Worm (Caenorhabditis elegans) whole organism, L2 larva: ENCODE data around the gene C55C3.8.

Experiments
- C34F6.9 ChIP-seq: fragments of 150-350 bp; optimal IDR thresholded peaks from 2 replicates; lab custom pipeline; 2014; ENCODE audit warnings: missing biosample characterization, missing genetic modification characterization
- F13H6.1 ChIP-seq: sonication (generic microtip); optimal IDR thresholded peaks from 2 replicates; lab custom pipeline; 2016; ENCODE audit warnings: missing genetic modification characterization, missing compliant biosample characterization
- R02D3.7 ChIP-seq: fragments of 150-350 bp; optimal IDR thresholded peaks from 2 replicates; lab custom pipeline; 2014; ENCODE audit warnings: missing biosample characterization, missing genetic modification characterization
- Y55F3AM.14 ChIP-seq: fragments of 200-800 bp; sonication (Bioruptor generic); optimal IDR thresholded peaks from 2 replicates; lab custom pipeline; 2018; ENCODE audit warnings: mild to moderate bottlenecking, missing genetic modification characterization, missing compliant biosample characterization
- ceh-16 ChIP-seq: fragments of 150-350 bp; optimal IDR thresholded peaks from 2 replicates; lab custom pipeline; 2014; ENCODE audit warnings: missing biosample characterization, missing genetic modification characterization
- crh-2 ChIP-seq: sonication (generic microtip); optimal IDR thresholded peaks from 2 replicates; lab custom pipeline; 2017; ENCODE audit warnings: missing biosample characterization, missing genetic modification characterization
- dmd-4 ChIP-seq: sonication (generic microtip); optimal IDR thresholded peaks from 2 replicates; lab custom pipeline; 2017; ENCODE audit warnings: missing biosample characterization, missing genetic modification characterization
- egl-27 ChIP-seq: sonication (generic microtip); optimal IDR thresholded peaks from 3 replicates; lab custom pipeline; 2017; ENCODE audit warnings: missing biosample characterization, missing genetic modification reagents, missing genetic modification characterization
- elt-1 ChIP-seq: fragments of 150-350 bp; optimal IDR thresholded peaks from 2 replicates; lab custom pipeline; 2014; ENCODE audit warnings: missing biosample characterization, missing genetic modification characterization
- elt-3 ChIP-seq: sonication (generic microtip); optimal IDR thresholded peaks from 2 replicates; lab custom pipeline; 2017; ENCODE audit warnings: missing biosample characterization, missing genetic modification characterization
- fos-1 ChIP-seq: fragments of 150-350 bp; optimal IDR thresholded peaks from 2 replicates; lab custom pipeline; 2014; ENCODE audit warnings: missing biosample characterization, missing genetic modification characterization
- gmeb-1 ChIP-seq: fragments of 150-350 bp; optimal IDR thresholded peaks from 2 replicates; lab custom pipeline; 2014; ENCODE audit warnings: missing biosample characterization, missing genetic modification characterization
- lin-39 ChIP-seq: fragments of 150-350 bp; optimal IDR thresholded peaks from 2 replicates; lab custom pipeline; 2014; ENCODE audit warnings: missing biosample characterization, missing genetic modification reagents, missing genetic modification characterization
- lsy-2 ChIP-seq, 2 experiments: fragments of 150-350 bp in 1 of 2; sonication (generic microtip) in 1 of 2; optimal IDR thresholded peaks; 2 replicates each; lab custom pipeline; 2014 to 2017; ENCODE audit warnings: missing biosample characterization in 2 of 2, missing genetic modification characterization in 2 of 2
- mdl-1 ChIP-seq, 2 experiments: fragments of 150-350 bp in 1 of 2; sonication (generic microtip) in 1 of 2; optimal IDR thresholded peaks; 2 replicates each; lab custom pipeline; 2017; ENCODE audit warnings: missing biosample characterization in 2 of 2, missing genetic modification characterization in 2 of 2
- nhr-11 ChIP-seq: fragments of 150-350 bp; optimal IDR thresholded peaks from 2 replicates; lab custom pipeline; 2014; ENCODE audit warnings: missing biosample characterization, missing genetic modification characterization
- nhr-12 ChIP-seq: fragments of 150-350 bp; optimal IDR thresholded peaks from 2 replicates; lab custom pipeline; 2014; ENCODE audit warnings: missing biosample characterization, missing genetic modification characterization
- nhr-237 ChIP-seq: fragments of 150-350 bp; optimal IDR thresholded peaks from 2 replicates; lab custom pipeline; 2014; ENCODE audit warnings: missing biosample characterization, missing genetic modification characterization
- nhr-25 ChIP-seq: fragments of 150-350 bp; sonication (generic microtip); optimal IDR thresholded peaks from 3 replicates; lab custom pipeline; 2014; ENCODE audit warnings: missing biosample characterization, missing genetic modification characterization
- nhr-6 ChIP-seq: fragments of 150-350 bp; optimal IDR thresholded peaks from 2 replicates; lab custom pipeline; 2014; ENCODE audit warnings: missing biosample characterization, missing genetic modification characterization
- nhr-77 ChIP-seq: fragments of 150-350 bp; optimal IDR thresholded peaks from 2 replicates; lab custom pipeline; 2014; ENCODE audit warnings: missing biosample characterization, missing genetic modification characterization
- sem-4 ChIP-seq: fragments of 150-350 bp; optimal IDR thresholded peaks from 2 replicates; lab custom pipeline; 2014; ENCODE audit warnings: missing biosample characterization, missing genetic modification reagents, missing genetic modification characterization
- skn-1 ChIP-seq: sonication (generic microtip); optimal IDR thresholded peaks from 2 replicates; lab custom pipeline; 2017; ENCODE audit warnings: missing biosample characterization, missing genetic modification characterization
- sma-3 ChIP-seq: sonication (generic microtip); optimal IDR thresholded peaks from 2 replicates; lab custom pipeline; 2016; ENCODE audit warnings: missing genetic modification reagents, missing genetic modification characterization, missing compliant biosample characterization
- sma-9 ChIP-seq, 2 experiments: fragments of 150-350 bp in 1 of 2; sonication (generic microtip) in 1 of 2; optimal IDR thresholded peaks; 2 replicates each; lab custom pipeline; 2014 to 2016; ENCODE audit warnings: missing genetic modification characterization in 2 of 2, mild to moderate bottlenecking in 1 of 2, missing biosample characterization in 1 of 2, missing compliant biosample characterization in 1 of 2, missing genetic modification reagents in 1 of 2, moderate library complexity in 1 of 2
- unc-39 ChIP-seq: fragments of 150-350 bp; optimal IDR thresholded peaks from 2 replicates; lab custom pipeline; 2014; ENCODE audit warnings: missing biosample characterization, missing genetic modification characterization
- unc-55 ChIP-seq: fragments of 150-350 bp; sonication (generic microtip); optimal IDR thresholded peaks from 3 replicates; lab custom pipeline; 2014; ENCODE audit warnings: missing biosample characterization, missing genetic modification reagents, missing genetic modification characterization
- unc-62 ChIP-seq: fragments of 150-350 bp; optimal IDR thresholded peaks from 2 replicates; lab custom pipeline; 2014; ENCODE audit warnings: missing biosample characterization, missing genetic modification reagents, missing genetic modification characterization
- zag-1 ChIP-seq: fragments of 150-350 bp; optimal IDR thresholded peaks from 2 replicates; lab custom pipeline; 2014; ENCODE audit warnings: missing biosample characterization, missing genetic modification characterization
- ztf-4 ChIP-seq: fragments of 150-350 bp; optimal IDR thresholded peaks from 2 replicates; lab custom pipeline; 2014; ENCODE audit warnings: missing biosample characterization, missing genetic modification characterization

The C55C3.8 gene

DNA sequence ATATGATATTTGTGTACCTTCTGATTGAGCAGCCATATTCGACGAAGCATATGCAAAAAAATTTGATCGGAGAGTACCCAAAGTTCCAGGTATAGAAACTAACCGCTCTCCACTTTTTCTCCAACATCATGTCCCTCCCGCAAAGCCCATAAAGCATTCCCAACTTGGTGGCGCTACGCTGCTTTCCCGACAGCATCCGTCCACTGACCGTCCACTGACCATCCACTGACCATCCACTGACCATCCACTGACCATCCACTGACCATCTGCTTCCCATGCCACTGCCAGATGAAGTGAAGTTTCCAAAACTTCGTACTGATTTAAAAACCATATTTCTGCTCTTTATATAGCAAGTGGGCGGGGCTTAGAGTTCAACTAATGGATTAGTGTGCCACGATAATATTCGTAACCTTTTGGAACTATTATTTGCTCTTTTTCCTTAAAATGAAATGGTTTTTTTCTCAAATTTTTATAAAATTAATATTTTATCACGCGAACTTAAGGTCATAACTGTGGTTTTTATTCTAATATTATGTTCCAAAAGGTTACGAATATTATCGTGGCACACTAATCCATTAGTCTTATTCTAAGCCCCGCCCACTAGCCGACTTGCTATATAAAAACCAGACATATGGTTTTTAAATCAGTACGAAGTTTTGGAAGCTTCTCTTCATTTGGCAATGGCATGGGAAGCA, at the start of gene C55C3.8:
TSS of gene C55C3.8 (plus strand) at position 645 of the 695 bp plus-strand sequence.
- TF ChIP-seq dmd-4 (tag; lab: Kevin White, UChicago), result no peak
- no peak for TF ChIP-seq sem-4 (tag; lab: Kevin White, UChicago)
- no peak for TF ChIP-seq sma-3 (GFP tag; lab: Kevin White, UChicago)
- no peak for TF ChIP-seq mdl-1 (tag; optimal IDR thresholded peaks at IDR 0.05; lab: Kevin White, UChicago)
- TF ChIP-seq nhr-77 (tag; lab: Kevin White, UChicago), result no peak
- no peak for TF ChIP-seq F13H6.1 (tag; lab: Kevin White, UChicago)
- TF ChIP-seq elt-3 (tag; lab: Kevin White, UChicago), result no peak
- no peak for TF ChIP-seq nhr-237 (tag; lab: Kevin White, UChicago)
- TF ChIP-seq skn-1 (tag; lab: Kevin White, UChicago), result no peak
- TF ChIP-seq elt-1 (tag; lab: Kevin White, UChicago), result no peak
- TF ChIP-seq, all 48 proteins: peak for 0

DNA sequence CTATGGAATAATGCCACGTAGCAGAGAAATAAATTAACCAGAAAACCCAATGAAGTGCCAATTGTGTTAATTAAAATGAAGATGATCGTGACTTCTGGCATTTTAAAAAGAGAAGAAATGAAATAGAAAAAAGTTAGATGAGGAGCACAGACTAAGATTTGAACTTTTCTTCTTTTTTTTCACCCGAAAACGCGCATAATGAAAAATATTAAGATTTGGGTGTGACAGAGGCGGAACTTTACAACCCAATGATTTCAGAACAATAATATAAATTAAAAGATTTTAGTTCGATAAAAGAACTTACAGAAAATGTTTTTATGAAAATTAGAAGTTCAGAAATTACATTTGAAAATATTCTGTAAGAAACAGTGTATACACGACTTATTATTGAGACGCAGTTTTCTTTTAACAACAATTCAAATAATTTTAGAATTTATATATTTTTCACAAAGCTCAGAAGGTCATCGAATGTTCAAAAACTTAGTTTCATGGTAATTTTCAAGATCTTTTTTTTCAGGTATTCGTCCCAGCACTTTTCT, 45.2 kb upstream of the C55C3.8 start, which contains the start of the genes srd-8 and B0547.2:
TSS of gene srd-8 (minus strand) at position 101 of the 539 bp plus-strand sequence.
TSS of gene B0547.2 (plus strand) at position 489 of the 539 bp plus-strand sequence.
- TF ChIP-seq C34F6.9 (no peak), nhr-12 (tag; lab: Kevin White, UChicago) (no peak)

DNA sequence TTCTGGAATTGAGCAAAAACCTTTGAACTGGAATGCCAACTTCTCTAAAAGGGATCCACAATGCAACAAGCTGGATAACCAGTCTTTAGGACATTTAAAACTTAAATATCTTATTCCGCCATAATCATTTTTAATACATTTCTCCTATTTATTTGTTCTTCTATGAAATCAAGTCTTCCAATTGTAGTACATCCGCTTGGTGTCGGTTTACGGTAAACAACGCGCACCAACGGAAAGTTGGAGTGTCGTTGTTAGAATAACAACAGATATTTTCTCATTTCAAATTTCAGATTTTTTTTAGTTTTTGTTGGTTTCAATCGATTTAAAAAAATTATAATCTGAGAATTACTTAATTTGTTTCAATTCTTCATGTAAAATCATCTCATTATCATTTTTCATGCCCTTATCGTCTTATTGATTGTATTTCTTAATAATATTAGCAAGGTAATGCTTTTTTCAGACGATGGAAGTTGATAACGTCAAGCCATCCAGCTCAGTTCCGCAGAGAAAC, 41.7 kb upstream of the C55C3.8 start, which contains the start of gene csn-5:
TSS of gene csn-5 (plus strand) at position 461 of the 511 bp plus-strand sequence.
- peak; percentile 23 for TF ChIP-seq C34F6.9
- TF ChIP-seq sma-9 (GFP tag; optimal IDR thresholded peaks at IDR 0.05; lab: Kevin White, UChicago), result no peak
- no peak for TF ChIP-seq sma-9 (tag; optimal IDR thresholded peaks at IDR 0.05; lab: Kevin White, UChicago)
- peak; percentile 77 for TF ChIP-seq R02D3.7 (tag; lab: Kevin White, UChicago)

DNA sequence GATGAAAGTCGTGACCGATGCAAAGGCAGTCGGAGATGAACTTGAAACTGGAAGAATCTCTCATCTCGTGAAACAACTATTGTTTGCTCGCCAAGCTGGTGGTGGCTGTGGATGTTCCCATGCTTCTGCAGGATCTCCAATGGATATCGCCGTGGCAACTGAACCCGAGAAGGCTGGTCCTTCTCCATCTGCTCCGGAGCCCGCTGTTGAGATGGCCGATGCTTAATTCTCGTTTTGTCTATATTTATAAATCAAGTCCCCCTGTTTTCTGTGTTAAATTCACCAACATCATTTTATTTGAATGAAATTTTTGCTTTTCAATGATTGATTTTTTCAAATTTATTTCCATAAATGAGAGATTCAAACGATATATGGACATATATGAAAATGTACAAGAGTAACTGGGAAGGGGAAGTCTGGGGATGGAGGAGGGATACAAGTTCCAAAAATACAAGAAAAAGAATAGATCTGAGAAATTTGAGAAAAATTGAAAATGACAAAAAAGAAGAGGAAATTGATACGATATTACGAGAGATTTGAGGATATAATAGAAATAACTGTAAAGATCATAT, 40.0 kb upstream of the C55C3.8 start:
- TF ChIP-seq nhr-25 (tag; lab: Kevin White, UChicago) (peak; percentile 15), nhr-6 (tag; lab: Kevin White, UChicago) (no peak), nhr-12 (tag; lab: Kevin White, UChicago) (no peak), elt-3 (tag; lab: Kevin White, UChicago) (no peak), unc-39 (tag; lab: Kevin White, UChicago) (no peak), sem-4 (tag; lab: Kevin White, UChicago) (no peak), crh-2 (tag; lab: Kevin White, UChicago) (peak; percentile 8), sma-3 (GFP tag; lab: Kevin White, UChicago) (no peak), lsy-2 (tag; optimal IDR thresholded peaks at IDR 0.05; lab: Kevin White, UChicago) (peak in 1 of 2 experiments; percentile 10), nhr-11 (tag; lab: Kevin White, UChicago) (no peak), F13H6.1 (tag; lab: Kevin White, UChicago) (no peak), Y55F3AM.14 (no peak), mdl-1 (tag; optimal IDR thresholded peaks at IDR 0.05; lab: Kevin White, UChicago) (no peak), fos-1 (tag; lab: Kevin White, UChicago) (no peak), ztf-4 (no peak), gmeb-1 (tag; lab: Kevin White, UChicago) (no peak), zag-1 (tag; lab: Kevin White, UChicago) (no peak)

DNA sequence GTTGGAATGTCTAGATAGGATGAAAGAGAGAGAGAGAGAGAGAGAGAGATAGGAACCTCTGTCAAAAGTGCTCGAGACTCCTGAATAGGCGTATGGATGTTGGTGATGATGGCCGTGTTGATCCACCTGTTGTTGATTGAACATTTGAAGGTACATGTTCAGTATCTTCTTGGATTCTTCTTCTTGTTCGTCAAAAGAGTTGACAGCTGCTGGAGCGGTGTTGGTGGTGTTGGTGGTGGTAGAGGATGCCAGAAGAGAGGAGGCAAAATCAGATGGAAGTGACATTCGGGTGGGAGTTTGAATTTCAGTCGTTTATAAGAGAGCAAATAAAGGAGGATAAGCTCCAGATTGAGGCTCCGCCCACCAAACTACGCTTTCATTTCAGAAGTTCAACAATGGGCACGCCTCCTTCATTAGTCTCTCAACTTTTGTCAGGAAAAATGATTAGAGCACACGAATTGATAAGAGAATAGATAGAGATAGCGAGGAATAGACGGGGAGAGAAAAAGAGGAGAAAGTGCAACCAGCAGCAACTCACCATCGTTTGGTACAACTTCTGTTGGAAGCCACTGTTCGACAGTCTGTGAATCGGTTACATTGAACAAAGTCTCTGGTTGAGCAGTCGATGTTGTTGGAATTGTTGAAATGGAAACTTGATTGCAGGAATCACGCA, 37.9 kb upstream of the C55C3.8 start:
- TF ChIP-seq sma-9 (GFP tag; optimal IDR thresholded peaks at IDR 0.05; lab: Kevin White, UChicago), result peak; percentile 23
- TF ChIP-seq sma-9 (tag; optimal IDR thresholded peaks at IDR 0.05; lab: Kevin White, UChicago), result no peak
- no peak for TF ChIP-seq unc-62 (GFP tag; lab: Kevin White, UChicago)
- TF ChIP-seq fos-1 (tag; lab: Kevin White, UChicago), result peak; percentile 15

DNA sequence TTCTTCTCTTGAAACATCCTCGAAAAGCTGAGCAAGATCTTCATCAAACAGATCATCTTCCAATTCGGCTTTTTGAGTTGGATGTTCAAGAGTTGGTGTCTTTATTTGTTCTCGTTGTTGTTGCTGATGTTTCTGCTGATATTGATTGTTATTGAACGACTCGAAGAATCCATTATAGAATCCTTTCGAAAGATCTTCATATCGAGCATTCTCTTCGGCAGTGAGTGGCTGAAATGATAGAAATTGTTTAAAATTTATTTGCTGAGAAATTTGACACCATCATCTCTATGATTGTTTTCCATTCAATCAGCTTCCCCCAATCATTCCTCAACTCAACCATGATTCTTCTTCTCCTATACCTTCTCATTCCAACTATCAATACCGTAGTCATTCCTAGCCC, 37.2 kb upstream of the C55C3.8 start, which contains the start of gene clec-178:
TSS of gene clec-178 (plus strand) at position 301 of the 400 bp plus-strand sequence.
- TF ChIP-seq unc-55 (no peak), crh-2 (tag; lab: Kevin White, UChicago) (no peak), ceh-16 (tag; lab: Kevin White, UChicago) (no peak), egl-27 (tag; lab: Kevin White, UChicago) (no peak), unc-62 (GFP tag; lab: Kevin White, UChicago) (no peak), nhr-237 (tag; lab: Kevin White, UChicago) (no peak), dmd-4 (tag; lab: Kevin White, UChicago) (no peak), lin-39 (tag; lab: Kevin White, UChicago) (no peak), sem-4 (tag; lab: Kevin White, UChicago) (no peak), nhr-11 (tag; lab: Kevin White, UChicago) (no peak), nhr-77 (tag; lab: Kevin White, UChicago) (no peak)
